Worm (Caenorhabditis elegans): ENCODE data around the gene decr-1.2.

Gene decr-1.2

DNA sequence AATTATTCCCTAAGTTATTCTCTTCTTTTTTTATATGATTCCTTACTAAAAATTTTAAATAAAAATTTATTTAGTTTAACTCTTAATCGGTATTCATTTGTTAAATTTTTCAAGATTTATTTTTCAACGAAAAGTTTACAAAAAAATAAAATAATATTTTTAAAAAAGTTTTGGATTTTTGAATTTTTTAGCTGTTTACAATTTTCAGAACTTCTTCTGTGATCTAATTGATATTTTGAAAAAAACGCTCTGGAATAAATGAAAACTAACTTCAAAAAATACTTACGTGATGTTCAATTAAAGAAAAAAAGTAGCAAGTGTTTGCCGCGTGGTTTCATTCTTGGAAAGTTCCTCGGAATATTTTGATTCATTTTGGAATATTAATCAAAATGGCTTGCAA, at the start of gene decr-1.2:
decr-1.2 (plus strand) TSS at position 301 of the 400 bp plus-strand sequence.
- TF ChIP-seq snpc-4 (tag; optimal IDR thresholded peaks at IDR 0.05) = no peak
- no peak for TF ChIP-seq hlh-1 (tag; optimal IDR thresholded peaks at IDR 0.05)
- TF ChIP-seq lin-32 (GFP tag; optimal IDR thresholded peaks at IDR 0.05) = no peak
- no peak for TF ChIP-seq ceh-39 (tag; optimal IDR thresholded peaks at IDR 0.05)
- no peak for TF ChIP-seq nhr-76 (tag; optimal IDR thresholded peaks at IDR 0.05)
- TF ChIP-seq cnd-1 (tag; optimal IDR thresholded peaks at IDR 0.05) = no peak

- TF ChIP-seq lsy-2 (tag; optimal IDR thresholded peaks at IDR 0.05) (no peak), nhr-237 (tag; optimal IDR thresholded peaks at IDR 0.05) (no peak), ceh-43 (GFP tag; optimal IDR thresholded peaks at IDR 0.05) (no peak)
These were observed 49.2 kb upstream of the decr-1.2 start for ce11 chrII:8496184-8496583.

ce11 chrII:8498173-8498572, 47.2 kb upstream of the decr-1.2 start:
- no peak for TF ChIP-seq cnd-1 (tag; optimal IDR thresholded peaks at IDR 0.05)
- TF ChIP-seq nhr-2 (tag; optimal IDR thresholded peaks at IDR 0.05) = no peak
- no peak for TF ChIP-seq blmp-1 (tag; optimal IDR thresholded peaks at IDR 0.05)
- TF ChIP-seq unc-120 (tag; optimal IDR thresholded peaks at IDR 0.05; ENCODE audit: poor library complexity, severe bottlenecking) = no peak
- peak; percentile 96 for TF ChIP-seq hlh-1 (tag; optimal IDR thresholded peaks at IDR 0.05)

ce11 chrII:8499021-8499420, 46.4 kb upstream of the decr-1.2 start:
- TF ChIP-seq unc-120 (tag; optimal IDR thresholded peaks at IDR 0.05; ENCODE audit: poor library complexity, severe bottlenecking) (peak; percentile 95), mep-1 (tag; optimal IDR thresholded peaks at IDR 0.05) (no peak), sem-2 (GFP tag; optimal IDR thresholded peaks at IDR 0.05) (no peak), unc-62 (GFP tag; optimal IDR thresholded peaks at IDR 0.05) (peak; percentile 66), M03D4.4 (tag; optimal IDR thresholded peaks at IDR 0.05) (peak; percentile 25), hlh-1 (tag; optimal IDR thresholded peaks at IDR 0.05) (peak; percentile 100)

DNA sequence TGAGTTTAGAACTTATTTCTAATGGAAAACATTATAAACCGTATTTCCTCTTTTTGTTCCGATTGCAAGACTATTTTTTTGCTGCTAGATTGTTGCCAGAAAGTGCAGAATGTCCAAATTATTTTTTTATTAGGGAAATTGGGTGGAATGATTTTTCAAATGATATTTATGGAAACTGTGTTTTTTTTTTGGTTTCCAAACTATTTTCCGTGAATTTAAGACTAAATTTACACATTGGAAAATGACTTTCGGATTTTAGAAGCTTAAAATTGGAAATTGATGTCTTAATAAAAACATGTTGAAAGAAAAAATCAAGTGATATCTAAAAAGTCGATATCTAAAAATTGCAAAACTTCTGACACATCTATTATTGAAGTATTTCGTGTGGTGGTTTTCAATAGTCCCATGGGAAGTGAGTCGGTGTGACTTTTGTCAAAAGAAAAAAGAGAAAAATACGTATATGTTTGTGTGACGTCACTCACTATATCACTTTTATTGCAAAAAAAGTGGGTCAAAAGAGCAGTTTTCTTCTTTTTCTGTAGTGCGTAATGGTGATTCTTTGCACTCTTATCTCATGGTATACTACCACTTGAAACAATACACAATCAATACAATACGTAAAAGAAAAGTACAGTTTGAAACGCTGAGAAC, 41.2 kb upstream of the decr-1.2 start:
- no peak for TF ChIP-seq lin-13 (tag; optimal IDR thresholded peaks at IDR 0.05)
- no peak for TF ChIP-seq cnd-1 (tag; optimal IDR thresholded peaks at IDR 0.05)
- TF ChIP-seq nhr-237 (tag; optimal IDR thresholded peaks at IDR 0.05) = no peak
- no peak for TF ChIP-seq hlh-1 (tag; optimal IDR thresholded peaks at IDR 0.05)
- no peak for TF ChIP-seq nhr-2 (tag; optimal IDR thresholded peaks at IDR 0.05)
- no peak for TF ChIP-seq elt-3 (tag; optimal IDR thresholded peaks at IDR 0.05)

ce11 chrII:8506759-8507158, 38.7 kb upstream of the decr-1.2 start:
- TF ChIP-seq mls-2 (tag; optimal IDR thresholded peaks at IDR 0.05) = no peak
- TF ChIP-seq snpc-4 (tag; optimal IDR thresholded peaks at IDR 0.05) = no peak
- TF ChIP-seq ces-1 (GFP tag; optimal IDR thresholded peaks at IDR 0.05) = no peak
- no peak for TF ChIP-seq mep-1 (tag; optimal IDR thresholded peaks at IDR 0.05)
- no peak for TF ChIP-seq tbx-8 (GFP tag; optimal IDR thresholded peaks at IDR 0.05)
- no peak for TF ChIP-seq nhr-76 (tag; optimal IDR thresholded peaks at IDR 0.05)
- TF ChIP-seq sptf-1 (tag; optimal IDR thresholded peaks at IDR 0.05) = no peak

DNA sequence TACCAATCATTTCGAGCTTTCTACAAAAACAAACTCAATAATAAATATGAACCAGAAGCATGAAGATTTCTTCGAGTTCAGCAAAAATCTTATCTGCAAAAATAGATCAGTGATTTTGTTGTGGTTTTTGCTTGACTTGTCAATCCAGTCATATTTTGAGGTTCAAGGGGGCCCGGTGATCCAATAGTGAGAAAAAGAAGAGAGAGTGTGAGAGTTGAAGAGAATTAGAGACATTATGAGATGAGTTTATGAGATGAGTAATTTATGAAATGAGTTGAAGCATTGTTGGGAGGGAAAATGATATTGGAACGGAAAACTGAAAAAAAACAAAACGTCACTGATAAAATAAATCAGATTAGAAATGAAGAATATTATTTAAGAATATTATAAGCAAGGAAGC, 36.5 kb upstream of the decr-1.2 start, which contains the start of gene T13H5.1:
T13H5.1 (minus strand) TSS at position 101 of the 400 bp plus-strand sequence.
- TF ChIP-seq ceh-83 (GFP tag; optimal IDR thresholded peaks at IDR 0.05) = no peak
- no peak for TF ChIP-seq ham-2 (GFP tag; optimal IDR thresholded peaks at IDR 0.05)
- no peak for TF ChIP-seq elt-3 (tag; optimal IDR thresholded peaks at IDR 0.05)
- no peak for TF ChIP-seq nhr-28 (tag; optimal IDR thresholded peaks at IDR 0.05)
- TF ChIP-seq hlh-1 (tag; optimal IDR thresholded peaks at IDR 0.05) = no peak
- TF ChIP-seq nhr-2 (tag; optimal IDR thresholded peaks at IDR 0.05) = no peak
- no peak for TF ChIP-seq unc-120 (tag; optimal IDR thresholded peaks at IDR 0.05; ENCODE audit: poor library complexity, severe bottlenecking)
- TF ChIP-seq ceh-43 (GFP tag; optimal IDR thresholded peaks at IDR 0.05) = no peak
- TF ChIP-seq M03D4.4 (tag; optimal IDR thresholded peaks at IDR 0.05) = no peak
- no peak for TF ChIP-seq nhr-76 (tag; optimal IDR thresholded peaks at IDR 0.05)
- no peak for TF ChIP-seq lsy-2 (tag; optimal IDR thresholded peaks at IDR 0.05)
- no peak for TF ChIP-seq unc-62 (GFP tag; optimal IDR thresholded peaks at IDR 0.05)
- TF ChIP-seq sptf-1 (tag; optimal IDR thresholded peaks at IDR 0.05) = no peak
- TF ChIP-seq ztf-11 (tag; optimal IDR thresholded peaks at IDR 0.05) = no peak
- TF ChIP-seq mep-1 (tag; optimal IDR thresholded peaks at IDR 0.05) = no peak
- TF ChIP-seq nhr-12 (tag; optimal IDR thresholded peaks at IDR 0.05) = no peak

Data from whole organism, mixed stage, embryonic.